Worm (Caenorhabditis elegans) whole organism, L2 larva: ENCODE data around the gene ZK418.5.

ENCODE experiments used
- ZK546.5 ChIP-seq: sonication (generic microtip); optimal IDR thresholded peaks from 2 replicates; lab custom pipeline; 2017; ENCODE audit warnings: missing biosample characterization, missing genetic modification characterization
- aly-2 ChIP-seq: fragments of 150-350 bp; optimal IDR thresholded peaks from 2 replicates; lab custom pipeline; 2014; ENCODE audit warnings: missing biosample characterization, missing genetic modification characterization
- ceh-82 ChIP-seq: fragments of 150-350 bp; optimal IDR thresholded peaks from 2 replicates; lab custom pipeline; 2014; ENCODE audit warnings: missing biosample characterization, missing genetic modification characterization
- elt-1 ChIP-seq: fragments of 150-350 bp; optimal IDR thresholded peaks from 2 replicates; lab custom pipeline; 2014; ENCODE audit warnings: missing biosample characterization, missing genetic modification characterization
- elt-3 ChIP-seq: sonication (generic microtip); optimal IDR thresholded peaks from 2 replicates; lab custom pipeline; 2017; ENCODE audit warnings: missing biosample characterization, missing genetic modification characterization
- lin-39 ChIP-seq: fragments of 150-350 bp; optimal IDR thresholded peaks from 2 replicates; lab custom pipeline; 2014; ENCODE audit warnings: missing biosample characterization, missing genetic modification reagents, missing genetic modification characterization
- nhr-11 ChIP-seq: fragments of 150-350 bp; optimal IDR thresholded peaks from 2 replicates; lab custom pipeline; 2014; ENCODE audit warnings: missing biosample characterization, missing genetic modification characterization
- nhr-129 ChIP-seq: fragments of 150-350 bp; optimal IDR thresholded peaks from 2 replicates; lab custom pipeline; 2014; ENCODE audit warnings: missing biosample characterization, missing genetic modification characterization
- nhr-237 ChIP-seq: fragments of 150-350 bp; optimal IDR thresholded peaks from 2 replicates; lab custom pipeline; 2014; ENCODE audit warnings: missing biosample characterization, missing genetic modification characterization
- nhr-77 ChIP-seq: fragments of 150-350 bp; optimal IDR thresholded peaks from 2 replicates; lab custom pipeline; 2014; ENCODE audit warnings: missing biosample characterization, missing genetic modification characterization
- sma-9 ChIP-seq, 2 experiments: fragments of 150-350 bp in 1 of 2; sonication (generic microtip) in 1 of 2; optimal IDR thresholded peaks; 2 replicates each; lab custom pipeline; 2014 to 2016; ENCODE audit warnings: missing genetic modification characterization in 2 of 2, mild to moderate bottlenecking in 1 of 2, missing biosample characterization in 1 of 2, missing compliant biosample characterization in 1 of 2, missing genetic modification reagents in 1 of 2, moderate library complexity in 1 of 2
- unc-55 ChIP-seq: fragments of 150-350 bp; sonication (generic microtip); optimal IDR thresholded peaks from 3 replicates; lab custom pipeline; 2014; ENCODE audit warnings: missing biosample characterization, missing genetic modification reagents, missing genetic modification characterization
- unc-62 ChIP-seq: fragments of 150-350 bp; optimal IDR thresholded peaks from 2 replicates; lab custom pipeline; 2014; ENCODE audit warnings: missing biosample characterization, missing genetic modification reagents, missing genetic modification characterization
- ztf-11 ChIP-seq: sonication (generic microtip); optimal IDR thresholded peaks from 2 replicates; lab custom pipeline; 2017; ENCODE audit warnings: missing biosample characterization, missing genetic modification characterization

ce11 chrIII:7107965-7108364, 34.3 kb upstream of the ZK418.5 start, which contains the start of gene odd-1:
- no peak for TF ChIP-seq ZK546.5 (tag; lab: Kevin White, UChicago)
- no peak for TF ChIP-seq nhr-77
- no peak for TF ChIP-seq nhr-11 (tag; lab: Kevin White, UChicago)
- no peak for TF ChIP-seq unc-62
- no peak for TF ChIP-seq unc-55 (GFP tag; lab: Kevin White, UChicago)
- TF ChIP-seq lin-39 (tag; lab: Kevin White, UChicago): no peak
- no peak for TF ChIP-seq elt-1
- no peak for TF ChIP-seq nhr-237 (tag; lab: Kevin White, UChicago)
- no peak for TF ChIP-seq elt-3 (tag; lab: Kevin White, UChicago)
- TF ChIP-seq ceh-82 (tag; lab: Kevin White, UChicago): no peak
- no peak for TF ChIP-seq ztf-11 (tag; lab: Kevin White, UChicago)
- no peak for TF ChIP-seq sma-9 (GFP tag; optimal IDR thresholded peaks at IDR 0.05; lab: Kevin White, UChicago)
- TF ChIP-seq sma-9 (tag; optimal IDR thresholded peaks at IDR 0.05; lab: Kevin White, UChicago): no peak
- TF ChIP-seq aly-2 (tag; lab: Kevin White, UChicago): no peak
- no peak for TF ChIP-seq nhr-129 (tag; lab: Kevin White, UChicago)
